Fruit fly (Drosophila melanogaster): ENCODE data around the gene CG9541.

The CG9541 gene

dm6 chr2L:8997285-8997684, 22.1 kb upstream of the CG9541 start, which contains the start of the genes alien and CG18661 (continued):
- TF ChIP-seq yki (optimal IDR thresholded peaks at IDR 0.05) (peak; percentile 3), Abd-B (GFP tag; optimal IDR thresholded peaks at IDR 0.05) (peak; percentile 96), CG43689 (GFP tag; IDR thresholded peaks at IDR 0.05) (peak; percentile 55; the same call in 1 of the 2 replicates), CG10462 (GFP tag; optimal IDR thresholded peaks at IDR 0.05) (peak; percentile 72), CG17829 (tag; optimal IDR thresholded peaks at IDR 0.05) (peak; percentile 64), vnd (GFP tag; IDR thresholded peaks at IDR 0.05; ENCODE audit: partially characterized antibody) (peak; percentile 60; the same call in 2 of the 3 replicates), CG12659 (GFP tag; optimal IDR thresholded peaks at IDR 0.05) (peak; percentile 82), CG2129 (GFP tag; IDR thresholded peaks at IDR 0.05; ENCODE audit: partially characterized antibody) (peak; percentile 45; the same call in 1 of the 2 replicates), CG2120 (GFP tag; optimal IDR thresholded peaks at IDR 0.05) (peak; percentile 90), Lhr (GFP tag; optimal IDR thresholded peaks at IDR 0.05) (peak; percentile 87), Meics (GFP tag; optimal IDR thresholded peaks at IDR 0.05) (peak; percentile 47), CG11398 (GFP tag; optimal IDR thresholded peaks at IDR 0.05) (peak; percentile 24), sc (optimal IDR thresholded peaks at IDR 0.05) (no peak), sc (GFP tag; optimal IDR thresholded peaks at IDR 0.05) (no peak), CG12942 (GFP tag; optimal IDR thresholded peaks at IDR 0.05) (peak; percentile 80), NC2α (GFP tag; optimal IDR thresholded peaks at IDR 0.05) (peak; percentile 36), Asciz (GFP tag; optimal IDR thresholded peaks at IDR 0.05) (no peak), CG12299 (tag; optimal IDR thresholded peaks at IDR 0.05) (peak; percentile 65), CG11696 (GFP tag; IDR thresholded peaks at IDR 0.05) (peak; percentile 50; the same call in 1 of the 2 replicates), sens-2 (GFP tag; IDR thresholded peaks at IDR 0.05) (peak; percentile 92), sens (GFP tag) (peak; percentile 98), Med (GFP tag) (peak; percentile 96), lbe (GFP tag; optimal IDR thresholded peaks at IDR 0.05) (no peak), E2f1 (GFP tag; IDR thresholded peaks at IDR 0.05) (peak; percentile 84), CG10366 (GFP tag; IDR thresholded peaks at IDR 0.05) (peak; percentile 97), disco-r (GFP tag; optimal IDR thresholded peaks at IDR 0.05) (peak; percentile 44), CG12219 (GFP tag; optimal IDR thresholded peaks at IDR 0.05) (peak; percentile 53), CG2116 (GFP tag; optimal IDR thresholded peaks at IDR 0.05) (peak; percentile 69), Eip74EF (GFP tag; optimal IDR thresholded peaks at IDR 0.05) (no peak), tio (GFP tag; optimal IDR thresholded peaks at IDR 0.05) (peak; percentile 36), CG7357 (GFP tag; IDR thresholded peaks at IDR 0.05) (peak; percentile 66), Dref (GFP tag; IDR thresholded peaks at IDR 0.05) (peak; percentile 74), mirr (GFP tag; optimal IDR thresholded peaks at IDR 0.05) (peak; percentile 23), YL-1 (GFP tag; optimal IDR thresholded peaks at IDR 0.05) (peak; percentile 52), Jarid2 (GFP tag; optimal IDR thresholded peaks at IDR 0.05) (no peak), CG8765 (GFP tag; IDR thresholded peaks at IDR 0.05) (peak; percentile 88), CG32532 (GFP tag; IDR thresholded peaks at IDR 0.05) (peak; percentile 92), CG17612 (GFP tag; IDR thresholded peaks at IDR 0.05) (peak; percentile 45), Scr (GFP tag; IDR thresholded peaks at IDR 0.05; ENCODE audit: partially characterized antibody) (peak; percentile 67), CG32772 (GFP tag; IDR thresholded peaks at IDR 0.05) (peak; percentile 91), CG16815 (GFP tag; optimal IDR thresholded peaks at IDR 0.05) (peak; percentile 90), pros (GFP tag; optimal IDR thresholded peaks at IDR 0.05) (no peak), nmo (GFP tag; optimal IDR thresholded peaks at IDR 0.05) (peak; percentile 82), CG13123 (GFP tag; optimal IDR thresholded peaks at IDR 0.05) (peak; percentile 49), TFAM (GFP tag; optimal IDR thresholded peaks at IDR 0.05) (no peak), CG17359 (tag; optimal IDR thresholded peaks at IDR 0.05) (peak; percentile 57), CG30020 (tag; optimal IDR thresholded peaks at IDR 0.05) (peak; percentile 61), Tbp (GFP tag; optimal IDR thresholded peaks at IDR 0.05) (no peak), bab2 (GFP tag; optimal IDR thresholded peaks at IDR 0.05) (peak; percentile 80), Hey (tag; optimal IDR thresholded peaks at IDR 0.05) (no peak), crol (GFP tag; IDR thresholded peaks at IDR 0.05) (peak; percentile 66)

All from whole organism, embryonic.